Worm (Caenorhabditis elegans): ENCODE measurements around the gene F32H5.4.

ce11 chrV:13320676-13321075, 39.7 kb upstream of the F32H5.4 start, which contains the start of gene srh-15:
- TF ChIP-seq klf-2 (GFP tag; conservative IDR thresholded peaks at IDR 0.05) (no peak), tab-1 (GFP tag; IDR thresholded peaks at IDR 0.05) (no peak), T22C8.4 (GFP tag; IDR thresholded peaks at IDR 0.05) (no peak), med-1 (GFP tag; optimal IDR thresholded peaks at IDR 0.05; ENCODE audit: insufficient read depth) (no peak), ztf-29 (GFP tag; IDR thresholded peaks at IDR 0.05) (no peak), ztf-23 (GFP tag; IDR thresholded peaks at IDR 0.05) (no peak), flt-1 (GFP tag; IDR thresholded peaks at IDR 0.05) (no peak), cog-1 (tag; optimal IDR thresholded peaks at IDR 0.05) (no peak)
